Fruit fly (Drosophila melanogaster) whole organism, embryonic: ENCODE results near the gene SmD2.

Experiments used
- Atf6 ChIP-seq: fragments of 200-800 bp; sonication (Bioruptor generic); IDR thresholded peaks from 2 replicates; pipeline ENCODE4 v1.3.6; 2022; ENCODE audit warnings: missing biosample characterization, missing genetic modification characterization
- BEAF-32 ChIP-seq: fragments of 200-800 bp; sonication (Bioruptor generic); optimal IDR thresholded peaks from 3 replicates; lab custom pipeline; 2017; ENCODE audit warnings: missing biosample characterization, missing genetic modification characterization, mild to moderate bottlenecking, moderate library complexity, missing genetic modification reagents
- CG10209 ChIP-seq: fragments of 200-800 bp; sonication (Bioruptor generic); optimal IDR thresholded peaks from 3 replicates; lab custom pipeline; 2017; ENCODE audit warnings: missing biosample characterization, mild to moderate bottlenecking, missing genetic modification characterization, missing genetic modification reagents
- CG10267 ChIP-seq: fragments of 200-800 bp; sonication (Bioruptor generic); optimal IDR thresholded peaks from 2 replicates; lab custom pipeline; 2018; ENCODE audit warnings: missing biosample characterization, mild to moderate bottlenecking, missing genetic modification characterization, moderate library complexity
- CG10959 ChIP-seq: fragments of 200-800 bp; sonication (Bioruptor generic); IDR thresholded peaks from 2 replicates; pipeline ENCODE4 v1.3.6; 2022; ENCODE audit warnings: missing biosample characterization, missing genetic modification characterization
- CG11093 ChIP-seq: fragments of 200-800 bp; sonication (Bioruptor generic); IDR thresholded peaks from 3 replicates; pipeline ENCODE4 v1.3.6; 2022; ENCODE audit warnings: missing biosample characterization, missing genetic modification characterization
- CG11560 ChIP-seq: fragments of 200-800 bp; sonication (Bioruptor generic); IDR thresholded peaks from 3 replicates; pipeline ENCODE4 v1.3.6; 2022; ENCODE audit warnings: missing biosample characterization, missing genetic modification characterization
- CG13287 ChIP-seq: fragments of 200-800 bp; sonication (Bioruptor generic); IDR thresholded peaks from 2 replicates; pipeline ENCODE4 v1.3.6; 2022; ENCODE audit warnings: missing biosample characterization, missing genetic modification characterization; ENCODE audit not compliant: partially characterized antibody
- CG13894 ChIP-seq: fragments of 200-800 bp; sonication (Bioruptor generic); optimal IDR thresholded peaks from 3 replicates; lab custom pipeline; 2018; ENCODE audit warnings: missing biosample characterization, mild to moderate bottlenecking, missing genetic modification characterization, moderate library complexity
- CG15696 ChIP-seq: fragments of 200-800 bp; sonication (Bioruptor generic); optimal IDR thresholded peaks from 2 replicates; lab custom pipeline; 2019; ENCODE audit warnings: missing biosample characterization, mild to moderate bottlenecking, missing genetic modification characterization, moderate library complexity
- CG17802 ChIP-seq: fragments of 200-800 bp; sonication (Bioruptor generic); optimal IDR thresholded peaks from 2 replicates; lab custom pipeline; 2018; ENCODE audit warnings: missing biosample characterization, mild to moderate bottlenecking, missing genetic modification characterization, moderate library complexity
- CG2129 ChIP-seq: fragments of 200-800 bp; sonication (Bioruptor generic); IDR thresholded peaks from 2 replicates; pipeline ENCODE4 v1.3.6; 2022; ENCODE audit warnings: missing biosample characterization, missing genetic modification characterization; ENCODE audit not compliant: partially characterized antibody
- CG31365 ChIP-seq: fragments of 200-800 bp; sonication (Bioruptor generic); optimal IDR thresholded peaks from 2 replicates; lab custom pipeline; 2018; ENCODE audit warnings: missing biosample characterization, mild to moderate bottlenecking, missing genetic modification characterization
- CG33557 ChIP-seq: fragments of 200-800 bp; sonication (Bioruptor generic); optimal IDR thresholded peaks from 2 replicates; lab custom pipeline; 2019; ENCODE audit warnings: missing biosample characterization, mild to moderate bottlenecking, missing genetic modification characterization, moderate library complexity
- CG6175 ChIP-seq: fragments of 200-800 bp; sonication (Bioruptor generic); IDR thresholded peaks from 3 replicates; pipeline ENCODE4 v1.3.6; 2022; ENCODE audit warnings: missing biosample characterization, missing genetic modification characterization
- CG7271 ChIP-seq: fragments of 200-800 bp; sonication (Bioruptor generic); optimal IDR thresholded peaks from 2 replicates; lab custom pipeline; 2018; ENCODE audit warnings: missing biosample characterization, mild to moderate bottlenecking, missing genetic modification characterization, moderate library complexity
- CG8944 ChIP-seq: fragments of 200-800 bp; sonication (Bioruptor generic); optimal IDR thresholded peaks from 3 replicates; lab custom pipeline; 2016; ENCODE audit warnings: missing biosample characterization, missing genetic modification characterization
- CG9215 ChIP-seq: fragments of 200-800 bp; sonication (Bioruptor generic); IDR thresholded peaks from 2 replicates; pipeline ENCODE4 v1.3.6; 2022; ENCODE audit warnings: missing biosample characterization, missing genetic modification characterization
- CG9817 ChIP-seq: fragments of 200-800 bp; sonication (Bioruptor generic); optimal IDR thresholded peaks from 2 replicates; lab custom pipeline; 2018; ENCODE audit warnings: missing biosample characterization, mild to moderate bottlenecking, missing genetic modification characterization, moderate library complexity
- D19A ChIP-seq: fragments of 200-800 bp; optimal IDR thresholded peaks from 3 replicates; lab custom pipeline; 2019; ENCODE audit warnings: missing biosample characterization, mild to moderate bottlenecking, missing genetic modification characterization, moderate library complexity
- D19B ChIP-seq: fragments of 200-800 bp; sonication (Bioruptor generic); optimal IDR thresholded peaks from 2 replicates; lab custom pipeline; 2017; ENCODE audit warnings: missing biosample characterization, mild to moderate bottlenecking, missing genetic modification characterization
- Ets97D ChIP-seq: fragments of 200-800 bp; sonication (Bioruptor generic); optimal IDR thresholded peaks from 3 replicates; lab custom pipeline; 2016; ENCODE audit warnings: missing biosample characterization, missing genetic modification characterization
- Gsc ChIP-seq: fragments of 200-800 bp; sonication (Bioruptor generic); IDR thresholded peaks from 2 replicates; pipeline ENCODE4 v1.3.6; 2022; ENCODE audit warnings: missing biosample characterization, missing genetic modification characterization
- HLH3B ChIP-seq: fragments of 200-800 bp; sonication (Bioruptor generic); IDR thresholded peaks from 2 replicates; pipeline ENCODE4 v1.3.6; 2022; ENCODE audit warnings: missing biosample characterization, missing genetic modification characterization
- HLH4C ChIP-seq: fragments of 200-800 bp; sonication (Bioruptor generic); IDR thresholded peaks from 3 replicates; pipeline ENCODE4 v1.3.6; 2022; ENCODE audit warnings: missing biosample characterization, missing genetic modification characterization; ENCODE audit not compliant: partially characterized antibody
- Hand ChIP-seq: fragments of 200-800 bp; sonication (Bioruptor generic); optimal IDR thresholded peaks from 2 replicates; lab custom pipeline; 2017; ENCODE audit warnings: mild to moderate bottlenecking, missing biosample characterization, missing genetic modification reagents, missing genetic modification characterization
- Hey ChIP-seq: fragments of 200-800 bp; sonication (Bioruptor generic); optimal IDR thresholded peaks from 3 replicates; lab custom pipeline; 2018; ENCODE audit warnings: missing biosample characterization, mild to moderate bottlenecking, missing genetic modification characterization
- Hr39 ChIP-seq: fragments of >200 bp; optimal IDR thresholded peaks from 2 replicates; lab custom pipeline; 2017
- Myb ChIP-seq: fragments of 200-800 bp; sonication (Bioruptor generic); optimal IDR thresholded peaks from 2 replicates; lab custom pipeline; 2016; ENCODE audit warnings: missing biosample characterization, missing genetic modification characterization
- Ravus ChIP-seq: fragments of 200-800 bp; sonication (Bioruptor generic); IDR thresholded peaks from 2 replicates; pipeline ENCODE4 v1.3.6; 2022; ENCODE audit warnings: missing biosample characterization, missing genetic modification characterization
- Scr ChIP-seq: fragments of 200-800 bp; sonication (Bioruptor generic); IDR thresholded peaks from 2 replicates; pipeline ENCODE4 v1.3.6; 2022; ENCODE audit warnings: missing biosample characterization, missing genetic modification characterization; ENCODE audit not compliant: partially characterized antibody
- Sox102F ChIP-seq: fragments of 200-800 bp; sonication (Bioruptor generic); optimal IDR thresholded peaks from 2 replicates; lab custom pipeline; 2018; ENCODE audit warnings: missing biosample characterization, mild to moderate bottlenecking, missing genetic modification characterization, moderate library complexity
- YL-1 ChIP-seq: fragments of 200-800 bp; sonication (Bioruptor generic); optimal IDR thresholded peaks from 3 replicates; lab custom pipeline; 2017; ENCODE audit warnings: missing biosample characterization, mild to moderate bottlenecking, missing genetic modification characterization
- abd-A ChIP-seq: fragments of 200-800 bp; sonication (Bioruptor generic); optimal IDR thresholded peaks from 3 replicates; lab custom pipeline; 2019; ENCODE audit warnings: missing biosample characterization, mild to moderate bottlenecking, missing genetic modification characterization, moderate library complexity
- aop ChIP-seq: fragments of 200-800 bp; sonication (Bioruptor generic); IDR thresholded peaks from 2 replicates; pipeline ENCODE4 v1.3.6; 2022; ENCODE audit warnings: missing biosample characterization, missing genetic modification characterization
- bbx ChIP-seq: fragments of 200-800 bp; sonication (Bioruptor generic); IDR thresholded peaks from 2 replicates; pipeline ENCODE4 v1.3.6; 2022; ENCODE audit warnings: missing biosample characterization, missing genetic modification characterization; ENCODE audit not compliant: partially characterized antibody
- cas ChIP-seq: fragments of 200-800 bp; sonication (Bioruptor generic); IDR thresholded peaks from 2 replicates; pipeline ENCODE4 v1.3.6; 2022; ENCODE audit warnings: missing biosample characterization, missing genetic modification characterization
- croc ChIP-seq: fragments of 200-800 bp; sonication (Bioruptor generic); conservative IDR thresholded peaks from 3 replicates; pipeline ENCODE4 v1.3.6; 2022; ENCODE audit warnings: missing biosample characterization, missing genetic modification characterization
- danr ChIP-seq: fragments of 200-800 bp; sonication (Bioruptor generic); IDR thresholded peaks from 2 replicates; pipeline ENCODE4 v1.3.6; 2022; ENCODE audit warnings: missing biosample characterization, missing genetic modification characterization
- fd102C ChIP-seq: fragments of 200-800 bp; sonication (Bioruptor generic); optimal IDR thresholded peaks from 2 replicates; lab custom pipeline; 2018; ENCODE audit warnings: missing biosample characterization, mild to moderate bottlenecking, missing genetic modification characterization, moderate library complexity
- gfzf ChIP-seq: fragments of 200-800 bp; sonication (Bioruptor generic); optimal IDR thresholded peaks from 2 replicates; lab custom pipeline; 2016; ENCODE audit warnings: missing biosample characterization, mild to moderate bottlenecking, missing genetic modification characterization, moderate library complexity
- inv ChIP-seq: fragments of 200-800 bp; sonication (Bioruptor generic); IDR thresholded peaks from 2 replicates; pipeline ENCODE4 v1.3.6; 2022; ENCODE audit warnings: missing biosample characterization, missing genetic modification characterization; ENCODE audit not compliant: partially characterized antibody
- jumu ChIP-seq: fragments of 200-800 bp; sonication (Bioruptor generic); optimal IDR thresholded peaks from 3 replicates; lab custom pipeline; 2016; ENCODE audit warnings: missing biosample characterization, missing genetic modification characterization
- nerfin-2 ChIP-seq: fragments of 200-800 bp; sonication (Bioruptor generic); IDR thresholded peaks from 2 replicates; pipeline ENCODE4 v1.3.6; 2022; ENCODE audit warnings: missing biosample characterization, missing genetic modification characterization; ENCODE audit not compliant: partially characterized antibody
- onecut ChIP-seq: fragments of 200-800 bp; sonication (Bioruptor generic); IDR thresholded peaks from 2 replicates; pipeline ENCODE4 v1.3.6; 2022; ENCODE audit warnings: missing biosample characterization, missing genetic modification characterization
- sens ChIP-seq: fragments of 200-800 bp; sonication (Bioruptor generic); peaks from one replicate; lab custom pipeline; 2016; ENCODE audit warnings: missing biosample characterization, missing genetic modification characterization
- sima ChIP-seq: fragments of 200-800 bp; sonication (Bioruptor generic); optimal IDR thresholded peaks from 2 replicates; lab custom pipeline; 2016; ENCODE audit warnings: missing biosample characterization, missing genetic modification characterization
- slp2 ChIP-seq: fragments of 200-800 bp; sonication (Bioruptor generic); optimal IDR thresholded peaks from 2 replicates; lab custom pipeline; 2016; ENCODE audit warnings: missing biosample characterization, missing genetic modification characterization
- stwl ChIP-seq: fragments of 200-800 bp; sonication (Bioruptor generic); optimal IDR thresholded peaks from 3 replicates; lab custom pipeline; 2018; ENCODE audit warnings: missing biosample characterization, mild to moderate bottlenecking, missing genetic modification characterization, moderate library complexity
- trh ChIP-seq: fragments of 200-800 bp; sonication (Bioruptor generic); optimal IDR thresholded peaks from 2 replicates; lab custom pipeline; 2016; ENCODE audit warnings: missing biosample characterization, missing genetic modification characterization
- ttk ChIP-seq: fragments of 200-800 bp; sonication (Bioruptor generic); IDR thresholded peaks from 2 replicates; pipeline ENCODE4 v2.1.2; 2022; ENCODE audit warnings: missing biosample characterization, missing genetic modification characterization
- yki ChIP-seq: fragments of >200 bp; optimal IDR thresholded peaks from 3 replicates; lab custom pipeline; 2018

SmD2 gene

dm6 chr3R:6388414-6388830, 42.7 kb upstream of the SmD2 start (continued):
- TF ChIP-seq CG31365: peak; percentile 50
- TF ChIP-seq Myb: no peak
- no peak for TF ChIP-seq slp2
- TF ChIP-seq YL-1: no peak
- TF ChIP-seq Hr39 (lab: Kevin White, UChicago): no peak
- TF ChIP-seq ttk: no peak
- no peak for TF ChIP-seq Sox102F (GFP tag; lab: Kevin White, UChicago)
- TF ChIP-seq CG9817: no peak
- TF ChIP-seq CG33557 (GFP tag; lab: Kevin White, UChicago): no peak
- peak; percentile 53; the same call in 1 of the 2 replicates for TF ChIP-seq inv (GFP tag; lab: Robert Waterston, UW)
- TF ChIP-seq CG10209 (GFP tag; lab: Kevin White, UChicago): no peak
- TF ChIP-seq CG11093 (GFP tag; lab: Robert Waterston, UW): no peak
- peak; percentile 44 for TF ChIP-seq D19B (GFP tag; lab: Kevin White, UChicago)
- no peak for TF ChIP-seq Hand (GFP tag; lab: Kevin White, UChicago)
- no peak for TF ChIP-seq croc
- TF ChIP-seq CG6175 (GFP tag; lab: Robert Waterston, UW): no peak
- TF ChIP-seq Scr: peak; percentile 71
- no peak for TF ChIP-seq CG17802
- no peak for TF ChIP-seq CG11560 (tag; lab: Robert Waterston, UW)
- no peak for TF ChIP-seq HLH3B (GFP tag; lab: Robert Waterston, UW)
- peak; percentile 48 for TF ChIP-seq sens
- TF ChIP-seq CG10267 (tag; lab: Kevin White, UChicago): no peak
- peak; percentile 0 for TF ChIP-seq BEAF-32 (GFP tag; lab: Kevin White, UChicago)
- no peak for TF ChIP-seq aop (GFP tag; lab: Robert Waterston, UW)
- TF ChIP-seq nerfin-2 (GFP tag; lab: Robert Waterston, UW): peak; percentile 88
- peak; percentile 74 for TF ChIP-seq CG13287
- no peak for TF ChIP-seq CG7271
- TF ChIP-seq CG15696 (tag; lab: Kevin White, UChicago): no peak
- TF ChIP-seq cas (GFP tag; lab: Robert Waterston, UW): no peak
- TF ChIP-seq CG13894 (tag; lab: Kevin White, UChicago): no peak
- no peak for TF ChIP-seq Gsc
- TF ChIP-seq CG2129 (GFP tag; lab: Robert Waterston, UW): no peak
- no peak for TF ChIP-seq Ets97D
- peak; percentile 96 for TF ChIP-seq HLH4C
- no peak for TF ChIP-seq D19A
- no peak for TF ChIP-seq yki
- no peak for TF ChIP-seq jumu (GFP tag; lab: Kevin White, UChicago)
- TF ChIP-seq Hey: no peak
- TF ChIP-seq CG10959: no peak
- TF ChIP-seq Atf6: no peak
- TF ChIP-seq sima (GFP tag; lab: Kevin White, UChicago): no peak
- TF ChIP-seq gfzf: peak; percentile 28
- no peak for TF ChIP-seq Ravus
- TF ChIP-seq onecut (GFP tag; lab: Robert Waterston, UW): no peak
- TF ChIP-seq danr: no peak
- peak; percentile 55 for TF ChIP-seq bbx (GFP tag; lab: Robert Waterston, UW)
- no peak for TF ChIP-seq fd102C
- peak; percentile 29 for TF ChIP-seq stwl
- no peak for TF ChIP-seq trh (GFP tag; lab: Kevin White, UChicago)
- TF ChIP-seq CG8944 (GFP tag; lab: Kevin White, UChicago): no peak
- TF ChIP-seq abd-A: no peak
- no peak for TF ChIP-seq CG9215
